Fruit fly (Drosophila melanogaster): ENCODE data around the gene CG7656.

dm6 chr3L:15590803-15591597 lies 3.0 kb upstream of the CG7656 start:
- no peak for TF ChIP-seq CG8478 (optimal IDR thresholded peaks at IDR 0.05)
- TF ChIP-seq EcR (GFP tag; optimal IDR thresholded peaks at IDR 0.05) = no peak
- no peak for TF ChIP-seq psq (optimal IDR thresholded peaks at IDR 0.05)
- TF ChIP-seq Dll (optimal IDR thresholded peaks at IDR 0.05) = no peak
- TF ChIP-seq pan (optimal IDR thresholded peaks at IDR 0.05) = no peak

Data from whole organism.